Fruit fly (Drosophila melanogaster) whole organism, pupa: ENCODE measurements around the gene Ugt36E1.

Source experiments
- CG10348 ChIP-seq: fragments of 200-800 bp; sonication (Bioruptor generic); IDR thresholded peaks from 2 replicates; pipeline ENCODE4 v1.3.6; 2022; ENCODE audit warnings: missing biosample characterization, missing genetic modification characterization
- CG17806 ChIP-seq: fragments of 200-800 bp; sonication (Bioruptor generic); optimal IDR thresholded peaks from 2 replicates; lab custom pipeline; 2018; ENCODE audit warnings: missing biosample characterization, mild to moderate bottlenecking, missing genetic modification characterization, moderate library complexity
- CG32121 ChIP-seq: fragments of 200-800 bp; sonication (Bioruptor generic); IDR thresholded peaks from 2 replicates; pipeline ENCODE4 v1.3.6; 2022; ENCODE audit warnings: missing biosample characterization, missing genetic modification characterization
- CG34367 ChIP-seq: fragments of 200-800 bp; sonication (Bioruptor generic); optimal IDR thresholded peaks from 2 replicates; lab custom pipeline; 2018; ENCODE audit warnings: missing biosample characterization, mild to moderate bottlenecking, missing genetic modification characterization
- CG8159 ChIP-seq: fragments of 200-800 bp; sonication (Bioruptor generic); optimal IDR thresholded peaks from 3 replicates; lab custom pipeline; 2018; ENCODE audit warnings: missing biosample characterization, mild to moderate bottlenecking, missing genetic modification characterization, moderate library complexity
- Snoo ChIP-seq: fragments of 200-800 bp; sonication (Bioruptor generic); optimal IDR thresholded peaks from 3 replicates; lab custom pipeline; 2017; ENCODE audit warnings: missing biosample characterization, mild to moderate bottlenecking, missing genetic modification characterization, inconsistent platforms
- fd96Ca ChIP-seq: fragments of 200-800 bp; sonication (Bioruptor generic); IDR thresholded peaks from 3 replicates; pipeline ENCODE4 v1.3.6; 2022; ENCODE audit warnings: missing biosample characterization, missing genetic modification characterization
- gl ChIP-seq: fragments of 200-800 bp; sonication (Bioruptor generic); optimal IDR thresholded peaks from 2 replicates; lab custom pipeline; 2018; ENCODE audit warnings: missing biosample characterization, mild to moderate bottlenecking, missing genetic modification characterization
- rn ChIP-seq: fragments of 200-800 bp; sonication (Bioruptor generic); IDR thresholded peaks from 2 replicates; pipeline ENCODE4 v1.3.6; 2022; ENCODE audit warnings: missing biosample characterization, missing genetic modification characterization

DNA sequence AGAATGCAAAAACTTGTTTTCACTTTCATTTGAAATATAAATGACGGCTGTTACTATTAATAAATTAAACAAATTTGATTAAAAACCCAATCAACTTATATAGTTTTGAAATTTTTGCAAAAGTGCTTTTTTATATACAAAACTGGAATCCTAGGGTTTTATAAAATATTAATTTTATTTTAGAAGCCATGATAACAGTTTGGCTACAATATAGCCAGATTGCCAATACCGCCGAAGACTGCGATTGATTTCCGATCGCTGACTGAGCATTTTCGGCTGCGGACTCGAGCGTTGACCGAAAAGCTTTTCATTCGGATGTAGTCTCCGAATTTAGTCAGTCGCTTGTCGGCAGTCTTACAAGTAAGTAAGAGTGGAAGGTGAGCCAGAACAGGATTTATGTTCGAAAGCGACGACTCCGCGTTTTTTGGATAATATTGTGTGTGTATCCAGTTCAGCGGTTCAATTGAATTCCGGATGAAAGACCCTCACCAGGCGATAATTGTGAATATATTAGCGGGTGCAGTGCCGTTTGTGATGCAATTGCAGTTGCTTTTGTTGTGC is 3.2 kb upstream of the Ugt36E1 start, which contains the start of gene Ugt36D1:
- TF ChIP-seq Snoo (tag; lab: Kevin White, UChicago) = peak; percentile 25
- TF ChIP-seq gl (tag; lab: Kevin White, UChicago) = no peak
- TF ChIP-seq CG8159 (tag; lab: Kevin White, UChicago) = no peak
- TF ChIP-seq CG10348 (GFP tag; lab: Robert Waterston, UW) = no peak
- TF ChIP-seq CG34367 (tag; lab: Kevin White, UChicago) = no peak
- TF ChIP-seq rn (GFP tag; lab: Robert Waterston, UW) = no peak
- no peak for TF ChIP-seq fd96Ca (GFP tag; lab: Robert Waterston, UW)
- TF ChIP-seq CG32121 (GFP tag; lab: Robert Waterston, UW) = 0 out of 2 replicates have a peak, but pooled peaks have one; percentile 20
- TF ChIP-seq CG17806 (tag; lab: Kevin White, UChicago) = no peak
